Fruit fly (Drosophila melanogaster): ENCODE results near the gene Pig1.
"Not testable (repeated sequence)": the region's sequence is repeated elsewhere in the genome, so short reads cannot be mapped to it uniquely, and the experiment has no call there.

Pig1 gene

DNA sequence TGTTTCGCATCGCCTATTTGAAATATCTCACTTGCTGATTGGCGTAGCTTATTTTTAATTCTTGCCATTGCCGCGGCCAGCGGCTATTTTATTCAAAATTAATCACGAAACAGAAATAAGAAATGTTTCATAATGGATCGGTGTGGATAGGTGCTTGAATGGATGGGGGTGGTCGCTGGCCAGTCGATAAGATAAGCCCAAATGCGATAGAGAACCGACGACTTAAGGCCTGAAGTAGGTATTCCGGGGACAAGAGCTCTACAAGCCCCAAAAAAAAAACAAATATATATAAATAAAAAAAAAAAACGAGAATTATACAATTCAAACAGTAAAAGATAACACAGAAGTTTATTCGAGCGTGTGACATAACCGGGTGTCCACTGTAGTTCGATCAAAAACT lies 11.4 kb upstream of the Pig1 start:
- TF ChIP-seq Dll (optimal IDR thresholded peaks at IDR 0.05), result no peak
- TF ChIP-seq CG8478 (optimal IDR thresholded peaks at IDR 0.05), result no peak

DNA sequence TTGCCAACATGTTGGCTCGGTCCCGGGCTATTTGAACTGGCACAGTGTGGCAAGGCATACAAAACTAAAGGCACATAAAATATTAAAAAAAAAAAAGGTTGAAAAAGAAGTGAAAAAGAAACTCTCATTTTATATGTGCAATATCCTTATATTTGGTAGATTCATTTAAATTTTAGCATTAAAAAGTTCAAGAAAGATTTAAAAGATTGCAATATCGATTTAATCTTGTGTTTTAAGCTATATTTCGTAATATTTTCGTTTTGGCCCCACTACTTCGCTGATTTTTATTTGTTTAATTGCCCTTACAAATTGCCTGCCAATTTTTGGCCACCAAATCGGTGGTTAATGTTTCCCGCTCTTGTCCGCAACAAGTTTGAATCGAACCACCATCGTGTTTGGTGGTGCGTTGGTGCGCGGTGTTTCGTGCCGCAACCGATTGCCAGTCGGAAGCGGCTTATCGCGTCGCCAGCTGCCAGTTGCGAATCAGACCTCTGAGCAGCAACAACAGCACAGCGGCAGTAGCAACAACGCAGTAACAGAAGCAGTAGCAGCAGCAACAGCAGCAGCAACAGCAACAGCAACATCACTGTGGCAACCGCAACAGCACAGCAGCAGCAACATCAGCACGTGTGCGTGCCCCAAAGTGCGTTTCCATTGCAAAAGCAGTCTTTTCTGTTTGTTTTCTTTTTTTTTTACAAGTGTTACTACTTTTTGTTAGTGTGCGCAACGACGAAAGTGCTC lies 6.7 kb upstream of the Pig1 start:
- TF ChIP-seq Dll (optimal IDR thresholded peaks at IDR 0.05) (no peak), psq (optimal IDR thresholded peaks at IDR 0.05) (no peak), usp (GFP tag; optimal IDR thresholded peaks at IDR 0.05) (no peak)

DNA sequence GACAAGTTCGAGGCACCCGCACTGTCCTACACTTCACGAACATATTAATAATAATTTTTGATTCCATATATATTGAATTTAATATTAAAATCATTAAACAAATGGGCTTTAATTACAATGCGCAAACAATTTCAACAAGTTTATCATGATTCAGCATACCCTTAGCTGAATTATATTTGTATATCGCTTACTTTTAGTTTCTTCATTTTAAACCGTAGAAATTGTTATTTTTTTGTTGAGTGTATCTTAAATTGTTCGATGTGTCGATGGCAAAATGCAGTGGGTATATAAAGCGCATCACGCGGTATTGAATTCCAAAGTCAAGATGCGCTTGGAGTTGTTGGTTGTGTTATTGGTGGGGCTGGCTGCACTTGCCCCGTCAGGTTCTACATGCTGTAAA lies 700 bp upstream of the Pig1 start, which contains the start of gene Sgs4:
Gene Sgs4, plus strand, starts transcription at position 301 of the 400 bp plus-strand sequence.
- TF ChIP-seq psq (optimal IDR thresholded peaks at IDR 0.05), result no peak
- no peak for TF ChIP-seq CG8478 (optimal IDR thresholded peaks at IDR 0.05)
- TF ChIP-seq Dll (optimal IDR thresholded peaks at IDR 0.05), result no peak
- no peak for TF ChIP-seq usp (GFP tag; optimal IDR thresholded peaks at IDR 0.05)
- no peak for TF ChIP-seq EcR (GFP tag; optimal IDR thresholded peaks at IDR 0.05)
- TF ChIP-seq pan (optimal IDR thresholded peaks at IDR 0.05), result no peak

DNA sequence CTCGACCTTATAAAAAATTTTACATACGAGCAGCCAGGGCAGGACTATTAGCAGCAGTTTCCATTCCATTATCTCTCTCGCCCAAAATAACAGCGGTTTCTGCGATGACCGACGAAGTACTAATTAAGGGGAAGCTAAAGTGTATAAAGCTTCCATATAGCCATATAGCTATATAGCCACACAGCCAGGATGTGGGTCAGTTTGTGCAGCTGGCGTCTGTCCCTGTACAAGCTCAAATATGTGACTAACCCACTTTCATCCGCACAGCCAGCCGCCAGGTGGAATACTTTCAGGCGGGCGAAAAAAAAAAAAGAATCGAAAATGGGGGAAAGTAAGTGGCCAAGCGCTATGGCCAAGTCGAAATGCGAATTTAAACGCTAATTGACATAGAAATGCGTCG lies 5.0 kb downstream of the Pig1 start, which contains the start of gene ng4:
Gene ng4, minus strand, starts transcription at position 101 of the 400 bp plus-strand sequence.
- no peak for TF ChIP-seq CG8478 (optimal IDR thresholded peaks at IDR 0.05)
- no peak for TF ChIP-seq EcR (GFP tag; optimal IDR thresholded peaks at IDR 0.05)
- TF ChIP-seq usp (GFP tag; optimal IDR thresholded peaks at IDR 0.05), result no peak
- no peak for TF ChIP-seq pan (optimal IDR thresholded peaks at IDR 0.05)
- no peak for TF ChIP-seq Dll (optimal IDR thresholded peaks at IDR 0.05)
- TF ChIP-seq psq (optimal IDR thresholded peaks at IDR 0.05), result no peak

DNA sequence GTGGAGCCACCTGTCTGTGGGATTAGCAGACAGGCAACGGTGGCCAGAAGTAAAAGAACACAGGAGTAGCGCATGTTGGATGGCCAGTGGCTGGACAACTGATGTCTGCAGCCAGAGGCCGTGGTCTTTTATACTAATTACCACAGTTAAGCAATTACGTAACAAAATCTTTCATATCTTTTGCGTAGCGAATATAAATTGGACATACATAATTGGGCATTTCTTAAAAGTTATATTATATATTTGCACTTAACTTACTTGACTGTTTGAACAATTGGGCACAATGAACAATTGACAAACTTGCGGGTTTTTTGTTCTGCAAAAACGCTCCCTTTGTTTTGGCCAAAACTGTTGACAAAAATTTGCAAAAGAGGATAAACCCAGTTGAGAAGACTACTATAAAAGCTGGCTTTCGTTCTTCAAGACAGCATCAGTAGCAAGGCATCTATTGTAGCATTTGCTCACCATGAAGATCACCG lies 7.1 kb downstream of the Pig1 start, which contains the start of the genes ng3 and ng1:
Gene ng3, minus strand, starts transcription at position 101 of the 479 bp plus-strand sequence.
Gene ng1, plus strand, starts transcription at position 429 of the 479 bp plus-strand sequence.
- TF ChIP-seq pan (optimal IDR thresholded peaks at IDR 0.05) (no peak), psq (optimal IDR thresholded peaks at IDR 0.05) (no peak), Dll (optimal IDR thresholded peaks at IDR 0.05) (no peak), CG8478 (optimal IDR thresholded peaks at IDR 0.05) (no peak), usp (GFP tag; optimal IDR thresholded peaks at IDR 0.05) (no peak), EcR (GFP tag; optimal IDR thresholded peaks at IDR 0.05) (no peak)

DNA sequence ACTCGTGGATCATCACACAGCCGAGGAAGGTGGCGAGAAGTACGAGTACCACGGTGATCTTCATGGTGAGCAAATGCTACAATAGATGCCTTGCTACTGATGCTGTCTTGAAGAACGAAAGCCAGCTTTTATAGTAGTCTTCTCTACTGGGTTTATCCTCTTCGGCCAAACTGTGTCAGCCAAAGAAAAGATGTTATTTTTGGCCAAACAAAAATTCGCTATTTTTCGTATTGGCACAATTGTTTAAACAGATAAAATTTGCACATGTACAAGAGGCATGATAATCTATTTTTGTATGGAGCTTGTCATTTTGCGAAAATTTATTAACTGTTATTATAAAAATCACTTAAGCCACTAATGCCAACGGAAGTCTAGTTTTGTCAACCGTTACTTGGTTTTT lies 8.6 kb downstream of the Pig1 start, which contains the start of gene ng2:
Gene ng2, minus strand, starts transcription at position 101 of the 400 bp plus-strand sequence.
- not testable (repeated sequence) for TF ChIP-seq usp (GFP tag; optimal IDR thresholded peaks at IDR 0.05); CG8478 (optimal IDR thresholded peaks at IDR 0.05); Dll (optimal IDR thresholded peaks at IDR 0.05)

DNA sequence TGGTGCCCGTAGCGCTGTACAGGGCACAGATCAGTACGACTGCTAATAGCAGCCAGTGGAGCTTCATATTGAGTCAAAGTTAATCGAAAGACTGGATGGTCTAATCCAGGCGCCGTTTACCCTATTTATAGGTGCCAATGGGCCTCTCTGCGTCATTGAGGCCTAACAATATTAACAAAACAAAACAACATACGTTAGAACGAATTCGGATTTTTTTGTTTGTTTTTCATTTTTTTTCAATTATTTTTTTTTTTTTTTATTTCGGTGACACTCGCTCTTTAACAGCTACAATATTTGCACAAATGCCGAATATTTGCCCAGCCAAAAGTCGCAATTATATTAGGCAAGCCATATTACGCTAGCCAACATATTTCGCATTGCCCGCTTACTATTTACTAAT lies 12.5 kb downstream of the Pig1 start, which contains the start of gene CG14265:
Gene CG14265, minus strand, starts transcription at position 101 of the 400 bp plus-strand sequence.
- TF ChIP-seq CG8478 (optimal IDR thresholded peaks at IDR 0.05), result no peak
- TF ChIP-seq EcR (GFP tag; optimal IDR thresholded peaks at IDR 0.05), result no peak
- no peak for TF ChIP-seq usp (GFP tag; optimal IDR thresholded peaks at IDR 0.05)
- no peak for TF ChIP-seq psq (optimal IDR thresholded peaks at IDR 0.05)
- TF ChIP-seq pan (optimal IDR thresholded peaks at IDR 0.05), result no peak
- TF ChIP-seq Dll (optimal IDR thresholded peaks at IDR 0.05), result no peak

DNA sequence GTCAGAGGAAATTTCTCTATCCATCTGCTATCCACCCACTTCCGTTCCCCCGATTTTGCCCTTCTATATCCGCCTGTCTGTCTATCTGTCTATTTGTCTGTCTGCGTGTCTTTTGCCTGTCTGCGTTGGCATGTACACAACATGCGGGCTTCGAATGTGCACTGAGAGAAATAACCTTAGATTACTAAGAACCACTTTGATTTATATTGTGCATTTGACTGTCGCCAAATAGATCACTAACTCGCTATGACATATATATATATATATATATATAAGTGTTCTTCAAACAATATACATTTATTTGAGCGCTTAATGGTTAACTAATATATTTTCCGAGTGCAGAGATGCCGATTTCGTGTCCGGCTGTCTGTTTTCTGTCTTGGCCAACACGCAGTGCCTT lies 15.4 kb downstream of the Pig1 start:
- TF ChIP-seq usp (GFP tag; optimal IDR thresholded peaks at IDR 0.05) (no peak), pan (optimal IDR thresholded peaks at IDR 0.05) (no peak), Dll (optimal IDR thresholded peaks at IDR 0.05) (no peak), CG8478 (optimal IDR thresholded peaks at IDR 0.05) (no peak), psq (optimal IDR thresholded peaks at IDR 0.05) (no peak), EcR (GFP tag; optimal IDR thresholded peaks at IDR 0.05) (no peak)

DNA sequence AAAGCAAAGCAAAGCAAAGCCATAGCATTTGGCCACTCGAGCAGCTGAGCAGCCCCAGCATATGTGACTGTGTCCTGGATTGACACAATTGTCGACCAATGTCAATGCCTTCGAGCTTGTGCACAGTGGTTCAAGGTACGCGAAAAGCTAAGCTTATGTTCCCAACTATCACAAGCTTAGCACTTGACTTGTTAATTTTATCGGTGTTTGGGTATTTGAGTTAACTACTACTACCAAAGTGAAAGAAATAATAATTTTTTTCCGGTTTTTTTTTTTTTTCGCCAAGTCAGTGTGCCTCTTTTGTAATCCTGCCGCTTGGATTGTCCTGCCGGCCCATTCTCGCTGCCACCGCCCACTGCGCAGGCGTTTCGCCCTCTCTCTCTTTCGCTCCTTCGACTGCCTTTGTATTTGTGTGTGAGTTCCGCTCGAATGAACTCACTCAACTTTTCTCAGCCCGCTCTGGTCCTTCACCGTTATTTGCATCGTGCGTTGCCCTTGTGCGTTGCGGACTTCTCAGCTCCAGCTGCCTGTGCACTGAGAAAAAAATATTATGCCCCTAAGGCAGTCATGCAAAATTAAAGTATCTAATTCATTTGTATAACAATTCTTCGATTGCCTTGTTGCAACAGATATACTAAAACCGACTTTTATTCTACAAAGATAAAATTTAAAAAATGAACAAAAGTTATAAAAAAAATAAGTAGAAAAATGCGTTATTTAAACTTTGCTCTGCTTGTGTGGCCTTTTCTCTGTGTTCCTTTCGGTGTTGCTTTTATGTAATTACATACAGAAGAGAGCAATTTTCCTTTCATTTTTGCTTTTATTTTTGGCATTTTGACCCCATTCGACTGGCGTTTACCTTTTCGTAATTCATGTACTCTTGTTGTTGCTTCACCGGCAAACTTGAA lies 42.9 kb downstream of the Pig1 start:
- TF ChIP-seq psq (optimal IDR thresholded peaks at IDR 0.05), result no peak
- no peak for TF ChIP-seq usp (GFP tag; optimal IDR thresholded peaks at IDR 0.05)
- no peak for TF ChIP-seq CG8478 (optimal IDR thresholded peaks at IDR 0.05)
- no peak for TF ChIP-seq Dll (optimal IDR thresholded peaks at IDR 0.05)
- no peak for TF ChIP-seq EcR (GFP tag; optimal IDR thresholded peaks at IDR 0.05)
- no peak for TF ChIP-seq pan (optimal IDR thresholded peaks at IDR 0.05)
